Worm (Caenorhabditis elegans): ENCODE measurements around the gene C08B6.2.

Gene C08B6.2

ce11 chrV:10066769-10067168, 38.7 kb upstream of the C08B6.2 start, which contains the start of gene npr-39:
Gene npr-39, plus strand, starts transcription at chrV:10067069.
- TF ChIP-seq mbf-1 (tag; optimal IDR thresholded peaks at IDR 0.05) (no peak), ceh-16 (tag; optimal IDR thresholded peaks at IDR 0.05) (no peak), fos-1 (tag; optimal IDR thresholded peaks at IDR 0.05) (no peak), nhr-25 (tag; optimal IDR thresholded peaks at IDR 0.05) (no peak), elt-3 (tag; optimal IDR thresholded peaks at IDR 0.05) (no peak)

- TF ChIP-seq elt-1 (tag; optimal IDR thresholded peaks at IDR 0.05) (no peak), peb-1 (tag; optimal IDR thresholded peaks at IDR 0.05) (no peak)
Observed at ce11 chrV:10070541-10070940, 35.0 kb upstream of the C08B6.2 start, which contains the start of gene nhr-192. Gene nhr-192, minus strand, starts transcription at chrV:10070641.

- TF ChIP-seq zag-1 (tag; optimal IDR thresholded peaks at IDR 0.05) (no peak), mdl-1 (tag; optimal IDR thresholded peaks at IDR 0.05) (no peak), nhr-23 (tag; optimal IDR thresholded peaks at IDR 0.05) (no peak), unc-39 (tag; optimal IDR thresholded peaks at IDR 0.05) (no peak), nhr-12 (tag; optimal IDR thresholded peaks at IDR 0.05) (no peak), egl-27 (tag; optimal IDR thresholded peaks at IDR 0.05) (no peak), ZK546.5 (tag; optimal IDR thresholded peaks at IDR 0.05) (no peak), fos-1 (tag; optimal IDR thresholded peaks at IDR 0.05) (no peak), ama-1 (optimal IDR thresholded peaks at IDR 0.05) (no peak), nhr-237 (tag; optimal IDR thresholded peaks at IDR 0.05) (no peak), ceh-82 (tag; optimal IDR thresholded peaks at IDR 0.05) (no peak), nhr-77 (tag; optimal IDR thresholded peaks at IDR 0.05) (no peak), dmd-4 (tag; optimal IDR thresholded peaks at IDR 0.05) (no peak), nhr-6 (tag; optimal IDR thresholded peaks at IDR 0.05) (no peak), sma-3 (GFP tag; optimal IDR thresholded peaks at IDR 0.05) (no peak), R02D3.7 (tag; optimal IDR thresholded peaks at IDR 0.05) (no peak), nhr-129 (tag; optimal IDR thresholded peaks at IDR 0.05) (no peak)
Observed at ce11 chrV:10072721-10073120, 32.8 kb upstream of the C08B6.2 start.

ce11 chrV:10073793-10074192, 31.7 kb upstream of the C08B6.2 start, which contains the start of gene F57A8.6:
Gene F57A8.6, minus strand, starts transcription at chrV:10073893.
- TF ChIP-seq F13H6.1 (tag; optimal IDR thresholded peaks at IDR 0.05) (no peak), dmd-4 (tag; optimal IDR thresholded peaks at IDR 0.05) (no peak), elt-3 (tag; optimal IDR thresholded peaks at IDR 0.05) (no peak), fos-1 (tag; optimal IDR thresholded peaks at IDR 0.05) (no peak), sem-4 (tag; optimal IDR thresholded peaks at IDR 0.05) (no peak), R02D3.7 (tag; optimal IDR thresholded peaks at IDR 0.05) (no peak), unc-39 (tag; optimal IDR thresholded peaks at IDR 0.05) (no peak), nhr-23 (tag; optimal IDR thresholded peaks at IDR 0.05) (no peak), elt-1 (tag; optimal IDR thresholded peaks at IDR 0.05) (no peak), skn-1 (tag; optimal IDR thresholded peaks at IDR 0.05) (no peak), nhr-129 (tag; optimal IDR thresholded peaks at IDR 0.05) (no peak), peb-1 (tag; optimal IDR thresholded peaks at IDR 0.05) (no peak), nhr-237 (tag; optimal IDR thresholded peaks at IDR 0.05) (no peak), lin-13 (GFP tag; optimal IDR thresholded peaks at IDR 0.05) (no peak)

ce11 chrV:10075441-10075840, 30.1 kb upstream of the C08B6.2 start, which contains the start of gene F57A8.7:
Gene F57A8.7, plus strand, starts transcription at chrV:10075741.
- TF ChIP-seq ama-1 (optimal IDR thresholded peaks at IDR 0.05) = no peak
- no peak for TF ChIP-seq nhr-23 (tag; optimal IDR thresholded peaks at IDR 0.05)
- no peak for TF ChIP-seq ZK546.5 (tag; optimal IDR thresholded peaks at IDR 0.05)
- TF ChIP-seq lin-39 (tag; optimal IDR thresholded peaks at IDR 0.05) = no peak
- TF ChIP-seq ztf-11 (tag; optimal IDR thresholded peaks at IDR 0.05) = no peak
- TF ChIP-seq nhr-129 (tag; optimal IDR thresholded peaks at IDR 0.05) = no peak
- no peak for TF ChIP-seq mab-5 (tag; optimal IDR thresholded peaks at IDR 0.05)
- no peak for TF ChIP-seq nhr-6 (tag; optimal IDR thresholded peaks at IDR 0.05)

ce11 chrV:10078244-10078643, 27.3 kb upstream of the C08B6.2 start, which contains the start of gene R04B5.1:
Gene R04B5.1, minus strand, starts transcription at chrV:10078344.
- TF ChIP-seq nhr-77 (tag; optimal IDR thresholded peaks at IDR 0.05) = no peak
- TF ChIP-seq nhr-10 (tag; optimal IDR thresholded peaks at IDR 0.05) = no peak
- no peak for TF ChIP-seq nhr-12 (tag; optimal IDR thresholded peaks at IDR 0.05)
- TF ChIP-seq sma-3 (GFP tag; optimal IDR thresholded peaks at IDR 0.05) = no peak
- TF ChIP-seq blmp-1 (tag; optimal IDR thresholded peaks at IDR 0.05; ENCODE audit: insufficient read depth) = no peak
- no peak for TF ChIP-seq nhr-21 (tag; optimal IDR thresholded peaks at IDR 0.05)
- no peak for TF ChIP-seq ztf-1 (GFP tag; conservative IDR thresholded peaks at IDR 0.05)
- no peak for TF ChIP-seq ZK546.5 (tag; optimal IDR thresholded peaks at IDR 0.05)
- TF ChIP-seq mdl-1 (tag; optimal IDR thresholded peaks at IDR 0.05) = no peak

Data from whole organism, L2 larva.